Worm (Caenorhabditis elegans) whole organism, young adult: ENCODE data around the gene F26F12.5.

Source experiments
- B0019.2 ChIP-seq: fragments of 200-800 bp; sonication (Bioruptor generic); conservative IDR thresholded peaks from 2 replicates; pipeline ENCODE4 v1.3.6; 2022; ENCODE audit warnings: missing genetic modification reagents, missing genetic modification characterization, missing compliant biosample characterization
- C06A6.2 ChIP-seq: fragments of 200-800 bp; sonication (Bioruptor generic); conservative IDR thresholded peaks from 2 replicates; pipeline ENCODE4 v1.3.6; 2022; ENCODE audit warnings: missing genetic modification characterization, missing compliant biosample characterization
- C17E4.6 ChIP-seq: fragments of 200-800 bp; sonication (Bioruptor generic); IDR thresholded peaks from 2 replicates; pipeline ENCODE4 v1.3.6; 2022; ENCODE audit warnings: missing genetic modification reagents, missing genetic modification characterization, missing compliant biosample characterization
- F23B12.7 ChIP-seq: sonication (generic microtip); optimal IDR thresholded peaks from 2 replicates; lab custom pipeline; 2017; ENCODE audit warnings: missing genetic modification characterization, mild to moderate bottlenecking, missing compliant biosample characterization, antibody characterized with exemption, moderate library complexity; ENCODE audit not compliant: insufficient read depth
- F33H1.4 ChIP-seq: fragments of 200-800 bp; sonication (Bioruptor generic); IDR thresholded peaks from 2 replicates; pipeline ENCODE4 v1.3.6; 2022; ENCODE audit warnings: missing genetic modification reagents, missing genetic modification characterization, missing compliant biosample characterization
- F39B2.1 ChIP-seq: fragments of 200-800 bp; sonication (Bioruptor generic); IDR thresholded peaks from 2 replicates; pipeline ENCODE4 v1.3.6; 2022; ENCODE audit warnings: missing genetic modification reagents, missing genetic modification characterization, missing compliant biosample characterization
- F49E8.2 ChIP-seq: sonication (generic microtip); optimal IDR thresholded peaks from 3 replicates; lab custom pipeline; 2017; ENCODE audit warnings: missing genetic modification characterization, mild to moderate bottlenecking, missing compliant biosample characterization, antibody characterized with exemption, moderate library complexity; ENCODE audit not compliant: insufficient read depth
- F55B11.4 ChIP-seq: sonication (generic microtip); optimal IDR thresholded peaks from 2 replicates; lab custom pipeline; 2016; ENCODE audit warnings: missing compliant biosample characterization, missing genetic modification characterization, borderline replicate concordance; ENCODE audit not compliant: insufficient read depth
- Y53F4B.3 ChIP-seq: fragments of 200-800 bp; sonication (Bioruptor generic); IDR thresholded peaks from 2 replicates; pipeline ENCODE4 v1.3.6; 2022; ENCODE audit warnings: missing genetic modification reagents, missing genetic modification characterization, missing compliant biosample characterization
- Y79H2A.3 ChIP-seq: fragments of 200-800 bp; sonication (Bioruptor generic); conservative IDR thresholded peaks from 2 replicates; pipeline ENCODE4 v1.3.6; 2022; ENCODE audit warnings: missing genetic modification reagents, missing genetic modification characterization, missing compliant biosample characterization
- Y95B8A.8 ChIP-seq: fragments of 200-800 bp; sonication (Bioruptor generic); IDR thresholded peaks from 2 replicates; pipeline ENCODE4 v1.3.6; 2022; ENCODE audit warnings: missing genetic modification reagents, missing genetic modification characterization, missing compliant biosample characterization
- ama-1 ChIP-seq, 3 experiments: fragments of 150-350 bp in 1 of 3; sonication (generic microtip) in 2 of 3; optimal IDR thresholded peaks; 2 replicates each; lab custom pipeline; 2014 to 2018; ENCODE audit warnings: missing biosample characterization in 2 of 3, missing genetic modification characterization in 2 of 3, missing genetic modification reagents in 2 of 3
- aptf-3 ChIP-seq: fragments of 200-800 bp; sonication (Bioruptor generic); IDR thresholded peaks from 2 replicates; pipeline ENCODE4 v1.3.6; 2022; ENCODE audit warnings: missing genetic modification characterization, missing compliant biosample characterization
- athp-1 ChIP-seq: sonication (generic microtip); optimal IDR thresholded peaks from 2 replicates; lab custom pipeline; 2017; ENCODE audit warnings: mild to moderate bottlenecking, missing genetic modification characterization, missing compliant biosample characterization
- attf-3 ChIP-seq: fragments of 200-800 bp; sonication (Bioruptor generic); conservative IDR thresholded peaks from 2 replicates; pipeline ENCODE4 v1.3.6; 2022; ENCODE audit warnings: missing genetic modification reagents, missing genetic modification characterization, missing compliant biosample characterization
- attf-6 ChIP-seq: fragments of 200-800 bp; sonication (Bioruptor generic); IDR thresholded peaks from 2 replicates; pipeline ENCODE4 v1.3.6; 2022; ENCODE audit warnings: missing genetic modification reagents, missing genetic modification characterization, missing compliant biosample characterization
- ceh-27 ChIP-seq: fragments of 200-800 bp; sonication (Bioruptor generic); optimal IDR thresholded peaks from 2 replicates; lab custom pipeline; 2018; ENCODE audit warnings: mild to moderate bottlenecking, missing genetic modification characterization, moderate library complexity, missing compliant biosample characterization
- ceh-40 ChIP-seq: fragments of 200-800 bp; sonication (Bioruptor generic); IDR thresholded peaks from 2 replicates; pipeline ENCODE4 v1.3.6; 2022; ENCODE audit warnings: missing genetic modification characterization, missing compliant biosample characterization
- ceh-79 ChIP-seq: sonication (generic microtip); optimal IDR thresholded peaks from 2 replicates; lab custom pipeline; 2017; ENCODE audit warnings: mild to moderate bottlenecking, missing genetic modification characterization, missing compliant biosample characterization
- ceh-91 ChIP-seq: fragments of 200-800 bp; sonication (Bioruptor generic); IDR thresholded peaks from 2 replicates; pipeline ENCODE4 v1.3.6; 2022; ENCODE audit warnings: missing genetic modification reagents, missing genetic modification characterization, missing compliant biosample characterization
- die-1 ChIP-seq: sonication (generic microtip); optimal IDR thresholded peaks from 2 replicates; lab custom pipeline; 2016; ENCODE audit warnings: missing genotype, mild to moderate bottlenecking, missing genetic modification characterization, missing compliant biosample characterization
- dpff-1 ChIP-seq: sonication (generic microtip); optimal IDR thresholded peaks from 2 replicates; lab custom pipeline; 2017; ENCODE audit warnings: mild to moderate bottlenecking, missing genetic modification characterization, missing compliant biosample characterization
- dpl-1 ChIP-seq: fragments of 150-350 bp; optimal IDR thresholded peaks from 2 replicates; lab custom pipeline; 2014; ENCODE audit warnings: missing biosample characterization, missing genetic modification reagents, missing genetic modification characterization
- efl-1 ChIP-seq: fragments of 150-350 bp; optimal IDR thresholded peaks from 2 replicates; lab custom pipeline; 2014; ENCODE audit warnings: missing biosample characterization, missing genetic modification reagents, missing genetic modification characterization
- egrh-3 ChIP-seq: fragments of 200-800 bp; sonication (Bioruptor generic); IDR thresholded peaks from 2 replicates; pipeline ENCODE4 v1.3.6; 2022; ENCODE audit warnings: missing genetic modification reagents, missing genetic modification characterization, missing compliant biosample characterization
- ekl-4 ChIP-seq: fragments of 200-800 bp; sonication (Bioruptor generic); IDR thresholded peaks from 2 replicates; pipeline ENCODE4 v1.3.6; 2022; ENCODE audit warnings: missing genetic modification reagents, missing genetic modification characterization, missing compliant biosample characterization
- lin-26 ChIP-seq: fragments of 200-800 bp; sonication (Bioruptor generic); IDR thresholded peaks from 2 replicates; pipeline ENCODE4 v1.3.6; 2022; ENCODE audit warnings: missing genetic modification reagents, missing genetic modification characterization, missing compliant biosample characterization
- lin-35 ChIP-seq, 3 experiments: fragments of 150-350 bp in 2 of 3; sonication (generic microtip) in 1 of 3; optimal IDR thresholded peaks; 2 replicates each; lab custom pipeline; 2014 to 2018; ENCODE audit warnings: missing biosample characterization in 3 of 3, missing genetic modification characterization in 3 of 3, missing genetic modification reagents in 3 of 3
- lsl-1 ChIP-seq: fragments of 200-800 bp; sonication (Bioruptor generic); optimal IDR thresholded peaks from 2 replicates; lab custom pipeline; 2018; ENCODE audit warnings: mild to moderate bottlenecking, missing genetic modification characterization, moderate library complexity, missing compliant biosample characterization
- madf-6 ChIP-seq: fragments of 200-800 bp; sonication (Bioruptor generic); IDR thresholded peaks from 2 replicates; pipeline ENCODE4 v1.3.6; 2022; ENCODE audit warnings: missing genetic modification reagents, missing genetic modification characterization, missing compliant biosample characterization
- mxl-1 ChIP-seq: sonication (generic microtip); optimal IDR thresholded peaks from 2 replicates; lab custom pipeline; 2016; ENCODE audit warnings: missing genetic modification characterization, missing compliant biosample characterization
- nfya-1 ChIP-seq: sonication (generic microtip); optimal IDR thresholded peaks from 2 replicates; lab custom pipeline; 2017; ENCODE audit warnings: antibody characterized with exemption, missing compliant biosample characterization, missing genetic modification characterization, borderline replicate concordance; ENCODE audit not compliant: insufficient read depth
- nfya-2 ChIP-seq: fragments of 200-800 bp; sonication (Bioruptor generic); IDR thresholded peaks from 2 replicates; pipeline ENCODE4 v1.3.6; 2022; ENCODE audit warnings: missing genetic modification reagents, missing genetic modification characterization, missing compliant biosample characterization
- nhr-120 ChIP-seq: fragments of 200-800 bp; sonication (Bioruptor generic); IDR thresholded peaks from 2 replicates; pipeline ENCODE4 v1.3.6; 2022; ENCODE audit warnings: missing genetic modification characterization, missing compliant biosample characterization
- nhr-80 ChIP-seq: sonication (generic microtip); optimal IDR thresholded peaks from 2 replicates; lab custom pipeline; 2016; ENCODE audit warnings: missing genetic modification characterization, missing compliant biosample characterization
- nhr-90 ChIP-seq: sonication (generic microtip); optimal IDR thresholded peaks from 2 replicates; lab custom pipeline; 2016; ENCODE audit warnings: missing genotype, mild to moderate bottlenecking, missing genetic modification characterization, missing compliant biosample characterization
- pbrm-1 ChIP-seq: fragments of 200-800 bp; sonication (Bioruptor generic); IDR thresholded peaks from 2 replicates; pipeline ENCODE4 v1.3.6; 2022; ENCODE audit warnings: missing genetic modification reagents, missing genetic modification characterization, missing compliant biosample characterization
- rec-8 ChIP-seq, 2 experiments: sonication (generic microtip); optimal IDR thresholded peaks; 2 replicates each; lab custom pipeline; 2016; ENCODE audit warnings: mild to moderate bottlenecking in 2 of 2, missing genetic modification characterization in 2 of 2, missing genetic modification reagents in 2 of 2, missing genotype in 2 of 2, missing biosample characterization in 1 of 2, missing compliant biosample characterization in 1 of 2, moderate library complexity in 1 of 2
- repo-1 ChIP-seq: sonication (generic microtip); optimal IDR thresholded peaks from 2 replicates; lab custom pipeline; 2017; ENCODE audit warnings: mild to moderate bottlenecking, missing genetic modification characterization, missing compliant biosample characterization
- rpc-1 ChIP-seq, 2 experiments: fragments of 150-350 bp in 1 of 2; sonication (generic microtip) in 1 of 2; optimal IDR thresholded peaks; 2 replicates each; lab custom pipeline; 2014 to 2018; ENCODE audit warnings: missing biosample characterization in 1 of 2, missing genetic modification characterization in 1 of 2, missing genetic modification reagents in 1 of 2, missing genotype in 1 of 2
- sdz-38 ChIP-seq: sonication (generic microtip); optimal IDR thresholded peaks from 2 replicates; lab custom pipeline; 2016; ENCODE audit warnings: missing genotype, missing genetic modification characterization, missing compliant biosample characterization
- snpc-3.4 ChIP-seq: sonication (generic microtip); optimal IDR thresholded peaks from 2 replicates; lab custom pipeline; 2017; ENCODE audit warnings: missing genetic modification characterization, mild to moderate bottlenecking, missing compliant biosample characterization, antibody characterized with exemption, moderate library complexity, missing genotype, missing genetic modification reagents
- somi-1 ChIP-seq: fragments of 200-800 bp; sonication (Bioruptor generic); optimal IDR thresholded peaks from 2 replicates; lab custom pipeline; 2018; ENCODE audit warnings: mild to moderate bottlenecking, missing genetic modification characterization, missing compliant biosample characterization
- tlf-1 ChIP-seq: fragments of 200-800 bp; sonication (Bioruptor generic); optimal IDR thresholded peaks from 2 replicates; lab custom pipeline; 2018; ENCODE audit warnings: mild to moderate bottlenecking, missing genetic modification characterization, missing compliant biosample characterization
- unc-130 ChIP-seq: sonication (generic microtip); optimal IDR thresholded peaks from 2 replicates; lab custom pipeline; 2016; ENCODE audit warnings: missing genetic modification reagents, missing genetic modification characterization, missing compliant biosample characterization

Gene F26F12.5

ce11 chrV:5826592-5826991 lies 38.4 kb downstream of the F26F12.5 start, which contains the start of gene let-418:
let-418 (plus strand) TSS chrV:5826833.
- TF ChIP-seq athp-1 (tag; lab: Kevin White, UChicago) (no peak), madf-6 (GFP tag; lab: Robert Waterston, UW) (no peak), nhr-80 (tag; lab: Kevin White, UChicago) (no peak), die-1 (no peak), mxl-1 (tag; lab: Kevin White, UChicago) (no peak), ceh-40 (GFP tag; lab: Robert Waterston, UW) (no peak), sdz-38 (tag; lab: Kevin White, UChicago) (no peak), tlf-1 (GFP tag; lab: Kevin White, UChicago) (no peak), rpc-1 (optimal IDR thresholded peaks at IDR 0.05; lab: Kevin White, UChicago) (no peak), rpc-1 (tag; optimal IDR thresholded peaks at IDR 0.05; lab: Kevin White, UChicago) (no peak)
- TF ChIP-seq, all 124 proteins: peak for 0

ce11 chrV:5825478-5825877 lies 39.5 kb downstream of the F26F12.5 start:
- TF ChIP-seq F33H1.4 (GFP tag; lab: Robert Waterston, UW) (peak; percentile 74), nhr-90 (tag; lab: Kevin White, UChicago) (no peak), B0019.2 (GFP tag; lab: Robert Waterston, UW) (no peak), C06A6.2 (GFP tag; lab: Robert Waterston, UW) (no peak), ceh-91 (GFP tag; lab: Robert Waterston, UW) (0 out of 2 replicates have a peak, but pooled peaks have one; percentile 37), efl-1 (peak; percentile 19), lsl-1 (GFP tag; lab: Kevin White, UChicago) (peak; percentile 55), madf-6 (GFP tag; lab: Robert Waterston, UW) (0 out of 2 replicates have a peak, but pooled peaks have one; percentile 10)
- TF ChIP-seq, all 124 proteins: peak for 5

ce11 chrV:5822968-5823367 lies 42.0 kb downstream of the F26F12.5 start:
- TF ChIP-seq C17E4.6 (no peak), attf-3 (GFP tag; lab: Robert Waterston, UW) (no peak), ceh-79 (tag; lab: Kevin White, UChicago) (no peak), F23B12.7 (tag; lab: Kevin White, UChicago) (no peak), C06A6.2 (GFP tag; lab: Robert Waterston, UW) (no peak), somi-1 (peak; percentile 67), aptf-3 (GFP tag; lab: Robert Waterston, UW) (no peak), nfya-2 (GFP tag; lab: Robert Waterston, UW) (no peak), madf-6 (GFP tag; lab: Robert Waterston, UW) (no peak), snpc-3.4 (no peak), F55B11.4 (no peak), Y79H2A.3 (GFP tag; lab: Robert Waterston, UW) (no peak), rec-8 (tag; optimal IDR thresholded peaks at IDR 0.05; lab: Kevin White, UChicago) (no peak), ekl-4 (GFP tag; lab: Robert Waterston, UW) (no peak), nhr-120 (GFP tag; lab: Robert Waterston, UW) (no peak), lin-26 (GFP tag; lab: Robert Waterston, UW) (no peak), egrh-3 (GFP tag; lab: Robert Waterston, UW) (no peak), Y95B8A.8 (no peak), nfya-1 (no peak), ama-1 (optimal IDR thresholded peaks at IDR 0.05; lab: Kevin White, UChicago) (no peak), ama-1 (GFP tag; optimal IDR thresholded peaks at IDR 0.05; lab: Kevin White, UChicago) (no peak), Y53F4B.3 (GFP tag; lab: Robert Waterston, UW) (no peak), F39B2.1 (GFP tag; lab: Robert Waterston, UW) (no peak), attf-6 (GFP tag; lab: Robert Waterston, UW) (no peak), dpff-1 (tag; lab: Kevin White, UChicago) (no peak), pbrm-1 (no peak), dpl-1 (GFP tag; lab: Kevin White, UChicago) (no peak), F49E8.2 (tag; lab: Kevin White, UChicago) (no peak), repo-1 (no peak), lin-35 (GFP tag; optimal IDR thresholded peaks at IDR 0.05; lab: Kevin White, UChicago) (no peak), unc-130 (GFP tag; lab: Kevin White, UChicago) (no peak), ceh-27 (GFP tag; lab: Kevin White, UChicago) (no peak)
